Worm (Caenorhabditis elegans) whole organism, L4/young adult: ENCODE results near the gene fbxa-172.

Experiments
- W03F9.2 ChIP-seq: fragments of 150-350 bp; optimal IDR thresholded peaks from 2 replicates; lab custom pipeline; 2014; ENCODE audit warnings: missing biosample characterization, missing genetic modification characterization
- dao-5 ChIP-seq: sonication (generic microtip); optimal IDR thresholded peaks from 2 replicates; lab custom pipeline; 2016; ENCODE audit warnings: missing genotype, missing genetic modification characterization, moderate library complexity, missing compliant biosample characterization
- him-1 ChIP-seq: sonication (generic microtip); optimal IDR thresholded peaks from 2 replicates; lab custom pipeline; 2016; ENCODE audit warnings: missing genotype, missing genetic modification reagents, missing genetic modification characterization, missing compliant biosample characterization

DNA sequence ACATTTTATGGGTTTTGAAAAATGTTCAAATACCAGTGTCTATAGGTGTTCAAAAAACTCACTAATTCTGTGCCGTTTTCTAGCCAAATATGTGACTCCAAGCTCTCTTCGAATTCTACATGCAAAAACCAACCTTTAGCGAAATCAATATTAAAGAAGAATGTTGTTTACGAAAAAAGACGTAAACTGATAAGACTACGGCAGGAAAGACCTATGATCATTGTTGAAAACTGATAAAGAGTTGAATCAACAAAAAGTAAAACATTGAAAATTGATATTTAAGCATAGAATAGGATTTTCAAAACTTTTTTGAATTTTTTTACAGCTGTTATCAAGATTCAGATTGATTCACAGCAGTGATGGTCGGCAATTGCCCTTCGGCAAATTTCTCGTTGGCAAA, 39.8 kb downstream of the fbxa-172 start, which contains the start of gene Y6G8.2:
- TF ChIP-seq W03F9.2 (tag; lab: Kevin White, UChicago) (no peak), him-1 (tag; lab: Kevin White, UChicago) (no peak), dao-5 (tag; lab: Kevin White, UChicago) (no peak)
